Fruit fly (Drosophila melanogaster) whole organism, embryonic: ENCODE results near the gene PGAP1.

Experiments
- Ada2b ChIP-seq: fragments of 200-800 bp; sonication (Bioruptor generic); IDR thresholded peaks from 2 replicates; pipeline ENCODE4 v1.3.6; 2022; ENCODE audit warnings: missing biosample characterization, missing genetic modification characterization
- Atf-2 ChIP-seq: fragments of 200-800 bp; sonication (Bioruptor generic); optimal IDR thresholded peaks from 2 replicates; lab custom pipeline; 2016; ENCODE audit warnings: missing biosample characterization, missing genetic modification characterization
- B-H2 ChIP-seq: fragments of 200-800 bp; sonication (Bioruptor generic); optimal IDR thresholded peaks from 2 replicates; lab custom pipeline; 2018; ENCODE audit warnings: missing biosample characterization, mild to moderate bottlenecking, missing genetic modification characterization
- Blimp-1 ChIP-seq: fragments of 200-800 bp; sonication (Bioruptor generic); optimal IDR thresholded peaks from 3 replicates; lab custom pipeline; 2018; ENCODE audit warnings: missing biosample characterization, missing genetic modification characterization, mild to moderate bottlenecking, moderate library complexity, missing genetic modification reagents
- CG10321 ChIP-seq: fragments of 200-800 bp; sonication (Bioruptor generic); IDR thresholded peaks from 2 replicates; pipeline ENCODE4 v1.3.6; 2022; ENCODE audit warnings: missing biosample characterization, missing genetic modification characterization
- CG10366 ChIP-seq: fragments of 200-800 bp; sonication (Bioruptor generic); IDR thresholded peaks from 2 replicates; pipeline ENCODE4 v1.3.6; 2022; ENCODE audit warnings: missing biosample characterization, missing genetic modification characterization
- CG10565 ChIP-seq: fragments of 200-800 bp; sonication (Bioruptor generic); optimal IDR thresholded peaks from 3 replicates; lab custom pipeline; 2016; ENCODE audit warnings: missing biosample characterization, mild to moderate bottlenecking, missing genetic modification characterization
- CG10979 ChIP-seq: fragments of 200-800 bp; sonication (Bioruptor generic); optimal IDR thresholded peaks from 2 replicates; lab custom pipeline; 2018; ENCODE audit warnings: missing biosample characterization, mild to moderate bottlenecking, missing genetic modification characterization, moderate library complexity
- CG11456 ChIP-seq: fragments of 200-800 bp; sonication (Bioruptor generic); IDR thresholded peaks from 3 replicates; pipeline ENCODE4 v1.3.6; 2022; ENCODE audit warnings: missing biosample characterization, missing genetic modification characterization
- CG11504 ChIP-seq: fragments of 200-800 bp; sonication (Bioruptor generic); optimal IDR thresholded peaks from 3 replicates; lab custom pipeline; 2019; ENCODE audit warnings: missing biosample characterization, mild to moderate bottlenecking, missing genetic modification characterization, moderate library complexity
- CG12155 ChIP-seq: fragments of 200-800 bp; sonication (Bioruptor generic); optimal IDR thresholded peaks from 3 replicates; lab custom pipeline; 2016; ENCODE audit warnings: missing biosample characterization, missing genetic modification characterization
- CG15479 ChIP-seq: fragments of 200-800 bp; sonication (Bioruptor generic); optimal IDR thresholded peaks from 3 replicates; lab custom pipeline; 2019; ENCODE audit warnings: missing biosample characterization, mild to moderate bottlenecking, missing genetic modification characterization, moderate library complexity
- CG17802 ChIP-seq: fragments of 200-800 bp; sonication (Bioruptor generic); optimal IDR thresholded peaks from 2 replicates; lab custom pipeline; 2018; ENCODE audit warnings: missing biosample characterization, mild to moderate bottlenecking, missing genetic modification characterization, moderate library complexity
- CG17829 ChIP-seq: fragments of 200-800 bp; optimal IDR thresholded peaks from 2 replicates; lab custom pipeline; 2019; ENCODE audit warnings: missing biosample characterization, mild to moderate bottlenecking, missing genetic modification characterization, moderate library complexity
- CG1792 ChIP-seq: fragments of 200-800 bp; sonication (Bioruptor generic); optimal IDR thresholded peaks from 2 replicates; lab custom pipeline; 2016; ENCODE audit warnings: missing biosample characterization, missing genetic modification characterization
- CG1832 ChIP-seq: fragments of 200-800 bp; sonication (Bioruptor generic); optimal IDR thresholded peaks from 2 replicates; lab custom pipeline; 2017; ENCODE audit warnings: missing biosample characterization, mild to moderate bottlenecking, missing genetic modification characterization, inconsistent platforms
- CG30431 ChIP-seq: fragments of 200-800 bp; sonication (Bioruptor generic); optimal IDR thresholded peaks from 2 replicates; lab custom pipeline; 2017; ENCODE audit warnings: missing biosample characterization, missing genetic modification characterization
- CG43689 ChIP-seq: fragments of 200-800 bp; sonication (Bioruptor generic); IDR thresholded peaks from 2 replicates; pipeline ENCODE4 v1.3.6; 2022; ENCODE audit warnings: missing biosample characterization, missing genetic modification characterization
- CG4730 ChIP-seq: fragments of 200-800 bp; sonication (Bioruptor generic); IDR thresholded peaks from 2 replicates; pipeline ENCODE4 v1.3.6; 2022; ENCODE audit warnings: missing biosample characterization, missing genetic modification characterization
- CG6175 ChIP-seq: fragments of 200-800 bp; sonication (Bioruptor generic); IDR thresholded peaks from 3 replicates; pipeline ENCODE4 v1.3.6; 2022; ENCODE audit warnings: missing biosample characterization, missing genetic modification characterization
- CG7786 ChIP-seq: fragments of 200-800 bp; sonication (Bioruptor generic); optimal IDR thresholded peaks from 2 replicates; lab custom pipeline; 2016; ENCODE audit warnings: missing biosample characterization, missing genetic modification characterization
- CG8290 ChIP-seq, 3 experiments: fragments of 200-800 bp; sonication (Bioruptor generic); optimal IDR thresholded peaks; 2 replicates each; lab custom pipeline; 2016 to 2019; ENCODE audit warnings: missing biosample characterization in 3 of 3, missing genetic modification characterization in 3 of 3, mild to moderate bottlenecking in 2 of 3, moderate library complexity in 1 of 3
- CG9609 ChIP-seq: fragments of 200-800 bp; sonication (Bioruptor generic); optimal IDR thresholded peaks from 3 replicates; lab custom pipeline; 2016; ENCODE audit warnings: missing biosample characterization, missing genetic modification characterization
- Chrac-16 ChIP-seq: fragments of 200-800 bp; sonication (Bioruptor generic); optimal IDR thresholded peaks from 3 replicates; lab custom pipeline; 2016; ENCODE audit warnings: missing biosample characterization, missing genetic modification characterization
- Dp ChIP-seq: fragments of 200-800 bp; sonication (Bioruptor generic); optimal IDR thresholded peaks from 2 replicates; lab custom pipeline; 2018; ENCODE audit warnings: missing biosample characterization, mild to moderate bottlenecking, missing genetic modification characterization, moderate library complexity
- Dref ChIP-seq: fragments of 200-800 bp; sonication (Bioruptor generic); IDR thresholded peaks from 2 replicates; pipeline ENCODE4 v1.3.6; 2022; ENCODE audit warnings: missing biosample characterization, missing genetic modification characterization
- Gsc ChIP-seq: fragments of 200-800 bp; sonication (Bioruptor generic); IDR thresholded peaks from 2 replicates; pipeline ENCODE4 v1.3.6; 2022; ENCODE audit warnings: missing biosample characterization, missing genetic modification characterization
- HLH3B ChIP-seq: fragments of 200-800 bp; sonication (Bioruptor generic); IDR thresholded peaks from 2 replicates; pipeline ENCODE4 v1.3.6; 2022; ENCODE audit warnings: missing biosample characterization, missing genetic modification characterization
- Hsf ChIP-seq: fragments of 200-800 bp; sonication (Bioruptor generic); optimal IDR thresholded peaks from 3 replicates; lab custom pipeline; 2016; ENCODE audit warnings: missing biosample characterization, missing genetic modification characterization
- Jarid2 ChIP-seq: fragments of 200-800 bp; sonication (Bioruptor generic); optimal IDR thresholded peaks from 3 replicates; lab custom pipeline; 2017; ENCODE audit warnings: mild to moderate bottlenecking, missing biosample characterization, missing genetic modification reagents, missing genetic modification characterization
- Kr ChIP-seq: fragments of 200-800 bp; sonication (Bioruptor generic); optimal IDR thresholded peaks from 2 replicates; lab custom pipeline; 2017; ENCODE audit warnings: missing biosample characterization, mild to moderate bottlenecking, missing genetic modification characterization
- Mad ChIP-seq: fragments of 200-800 bp; sonication (Bioruptor generic); optimal IDR thresholded peaks from 2 replicates; lab custom pipeline; 2016; ENCODE audit warnings: missing biosample characterization, missing genetic modification characterization
- TFAM ChIP-seq: fragments of 200-800 bp; sonication (Bioruptor generic); optimal IDR thresholded peaks from 2 replicates; lab custom pipeline; 2017; ENCODE audit warnings: missing biosample characterization, missing genetic modification characterization, inconsistent platforms
- al ChIP-seq: fragments of 200-800 bp; sonication (Bioruptor generic); IDR thresholded peaks from 2 replicates; pipeline ENCODE4 v1.3.6; 2022; ENCODE audit warnings: missing biosample characterization, missing genetic modification characterization
- bigmax ChIP-seq: fragments of 200-800 bp; sonication (Bioruptor generic); optimal IDR thresholded peaks from 2 replicates; lab custom pipeline; 2018; ENCODE audit warnings: missing biosample characterization, mild to moderate bottlenecking, missing genetic modification characterization
- btn ChIP-seq: fragments of 200-800 bp; sonication (Bioruptor generic); optimal IDR thresholded peaks from 2 replicates; lab custom pipeline; 2016; ENCODE audit warnings: missing biosample characterization, missing genetic modification characterization
- cas ChIP-seq: fragments of 200-800 bp; sonication (Bioruptor generic); IDR thresholded peaks from 2 replicates; pipeline ENCODE4 v1.3.6; 2022; ENCODE audit warnings: missing biosample characterization, missing genetic modification characterization
- gsb-n ChIP-seq: fragments of 200-800 bp; sonication (Bioruptor generic); optimal IDR thresholded peaks from 3 replicates; lab custom pipeline; 2018; ENCODE audit warnings: missing biosample characterization, mild to moderate bottlenecking, missing genetic modification characterization
- inv ChIP-seq: fragments of 200-800 bp; sonication (Bioruptor generic); IDR thresholded peaks from 2 replicates; pipeline ENCODE4 v1.3.6; 2022; ENCODE audit warnings: missing biosample characterization, missing genetic modification characterization; ENCODE audit not compliant: partially characterized antibody
- jumu ChIP-seq: fragments of 200-800 bp; sonication (Bioruptor generic); optimal IDR thresholded peaks from 3 replicates; lab custom pipeline; 2016; ENCODE audit warnings: missing biosample characterization, missing genetic modification characterization
- lab ChIP-seq: fragments of 200-800 bp; sonication (Bioruptor generic); optimal IDR thresholded peaks from 3 replicates; lab custom pipeline; 2017; ENCODE audit warnings: missing biosample characterization, missing genetic modification characterization, mild to moderate bottlenecking, moderate library complexity, missing genetic modification reagents
- lbe ChIP-seq: fragments of 200-800 bp; sonication (Bioruptor generic); optimal IDR thresholded peaks from 2 replicates; lab custom pipeline; 2016; ENCODE audit warnings: missing biosample characterization, mild to moderate bottlenecking, missing genetic modification characterization
- lilli ChIP-seq: fragments of 200-800 bp; sonication (Bioruptor generic); optimal IDR thresholded peaks from 3 replicates; lab custom pipeline; 2016; ENCODE audit warnings: missing biosample characterization, missing genetic modification characterization
- lmd ChIP-seq: fragments of 200-800 bp; sonication (Bioruptor generic); IDR thresholded peaks from 2 replicates; pipeline ENCODE4 v1.3.6; 2022; ENCODE audit warnings: missing biosample characterization, missing genetic modification characterization
- maf-S ChIP-seq: fragments of 200-800 bp; sonication (Bioruptor generic); optimal IDR thresholded peaks from 2 replicates; lab custom pipeline; 2016; ENCODE audit warnings: missing biosample characterization, missing genetic modification characterization
- nerfin-1 ChIP-seq: fragments of 200-800 bp; sonication (Bioruptor generic); optimal IDR thresholded peaks from 3 replicates; lab custom pipeline; 2019; ENCODE audit warnings: missing biosample characterization, mild to moderate bottlenecking, missing genetic modification characterization, moderate library complexity
- psq ChIP-seq: fragments of 200-800 bp; sonication (Bioruptor generic); optimal IDR thresholded peaks from 2 replicates; lab custom pipeline; 2017; ENCODE audit warnings: missing biosample characterization, missing genetic modification characterization
- pum ChIP-seq: fragments of 200-800 bp; sonication (Bioruptor generic); optimal IDR thresholded peaks from 2 replicates; lab custom pipeline; 2016; ENCODE audit warnings: missing biosample characterization, missing genetic modification characterization
- seq ChIP-seq: fragments of 200-800 bp; sonication (Bioruptor generic); IDR thresholded peaks from 2 replicates; pipeline ENCODE4 v1.3.6; 2022; ENCODE audit warnings: missing biosample characterization, missing genetic modification characterization
- wek ChIP-seq: fragments of 200-800 bp; sonication (Bioruptor generic); optimal IDR thresholded peaks from 3 replicates; lab custom pipeline; 2018; ENCODE audit warnings: missing biosample characterization, mild to moderate bottlenecking, missing genetic modification characterization, moderate library complexity
- zf30C ChIP-seq: fragments of 200-800 bp; sonication (Bioruptor generic); optimal IDR thresholded peaks from 3 replicates; lab custom pipeline; 2018; ENCODE audit warnings: missing biosample characterization, mild to moderate bottlenecking, missing genetic modification characterization

The PGAP1 gene

DNA sequence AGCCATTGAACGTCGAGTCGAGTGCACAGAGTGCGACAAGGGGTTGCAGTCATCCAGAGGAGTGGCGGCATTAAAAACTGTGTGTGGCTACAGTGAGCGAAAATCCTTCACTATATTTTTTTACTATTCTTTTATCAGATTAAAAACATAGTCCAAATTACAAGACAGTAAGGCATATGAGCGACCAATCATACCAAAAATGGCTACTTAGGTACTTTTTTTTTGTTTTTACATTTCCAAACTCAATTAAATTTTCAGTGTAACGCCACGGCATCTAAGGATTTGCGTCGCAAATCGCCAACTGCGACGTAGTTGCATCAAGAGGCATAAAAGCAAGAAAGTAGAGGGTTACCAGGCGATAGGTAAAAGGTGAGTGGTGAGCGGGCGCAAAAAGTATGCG, 50.2 kb downstream of the PGAP1 start (continued):
- TF ChIP-seq CG4730 (GFP tag; lab: Robert Waterston, UW), result no peak
- TF ChIP-seq CG12155 (GFP tag; lab: Kevin White, UChicago), result no peak
- TF ChIP-seq Hsf (GFP tag; lab: Kevin White, UChicago), result peak; percentile 21
- TF ChIP-seq Atf-2 (GFP tag; lab: Kevin White, UChicago), result no peak
- TF ChIP-seq Dref (GFP tag; lab: Robert Waterston, UW), result no peak
- TF ChIP-seq TFAM, result no peak
- TF ChIP-seq zf30C, result peak; percentile 76
- peak; percentile 24 for TF ChIP-seq lilli (GFP tag; lab: Kevin White, UChicago)
- no peak for TF ChIP-seq lbe (GFP tag; lab: Kevin White, UChicago)
- peak; percentile 38; the same call in 1 of the 2 replicates for TF ChIP-seq HLH3B (GFP tag; lab: Robert Waterston, UW)
- TF ChIP-seq lmd (GFP tag; lab: Robert Waterston, UW), result peak; percentile 55
- TF ChIP-seq CG8290 (GFP tag; optimal IDR thresholded peaks at IDR 0.05; lab: Kevin White, UChicago), result no peak
- TF ChIP-seq CG8290 (tag; optimal IDR thresholded peaks at IDR 0.05; lab: Kevin White, UChicago), result no peak
- peak; percentile 53 for TF ChIP-seq CG7786 (GFP tag; lab: Kevin White, UChicago)
- peak; percentile 8 for TF ChIP-seq btn
- no peak for TF ChIP-seq CG6175
- no peak for TF ChIP-seq CG43689 (GFP tag; lab: Robert Waterston, UW)
- peak; percentile 59 for TF ChIP-seq Blimp-1 (GFP tag; lab: Kevin White, UChicago)
- TF ChIP-seq cas (GFP tag; lab: Robert Waterston, UW), result no peak
- 0 out of 2 replicates have a peak, but pooled peaks have one; percentile 23 for TF ChIP-seq Gsc (GFP tag; lab: Robert Waterston, UW)
- TF ChIP-seq bigmax, result no peak
- TF ChIP-seq CG1792 (GFP tag; lab: Kevin White, UChicago), result no peak
- no peak for TF ChIP-seq inv (GFP tag; lab: Robert Waterston, UW)
- no peak for TF ChIP-seq Jarid2 (GFP tag; lab: Kevin White, UChicago)
- peak; percentile 48 for TF ChIP-seq pum (GFP tag; lab: Kevin White, UChicago)
- peak; percentile 24 for TF ChIP-seq jumu (GFP tag; lab: Kevin White, UChicago)
- TF ChIP-seq wek, result no peak
- peak; percentile 52 for TF ChIP-seq lab (GFP tag; lab: Kevin White, UChicago)
- TF ChIP-seq al (GFP tag; lab: Robert Waterston, UW), result no peak
- no peak for TF ChIP-seq maf-S (GFP tag; lab: Kevin White, UChicago)
- TF ChIP-seq B-H2 (GFP tag; lab: Kevin White, UChicago), result no peak
- TF ChIP-seq CG17829 (tag; lab: Kevin White, UChicago), result peak; percentile 2
- TF ChIP-seq psq, result no peak
- TF ChIP-seq Ada2b (GFP tag; lab: Robert Waterston, UW), result peak; percentile 44; the same call in 1 of the 2 replicates
- TF ChIP-seq seq (GFP tag; lab: Robert Waterston, UW), result no peak
- TF ChIP-seq Kr (GFP tag; lab: Kevin White, UChicago), result no peak
- TF ChIP-seq Chrac-16 (GFP tag; lab: Kevin White, UChicago), result peak; percentile 46
- TF ChIP-seq CG11504 (tag; lab: Kevin White, UChicago), result peak; percentile 62
- TF ChIP-seq CG10565 (GFP tag; lab: Kevin White, UChicago), result no peak
- no peak for TF ChIP-seq CG15479 (GFP tag; lab: Kevin White, UChicago)
- TF ChIP-seq CG1832 (GFP tag; lab: Kevin White, UChicago), result no peak
- TF ChIP-seq CG17802 (tag; lab: Kevin White, UChicago), result peak; percentile 13
- TF ChIP-seq CG9609, result peak; percentile 10
- TF ChIP-seq Mad, result no peak
- TF ChIP-seq CG11456 (GFP tag; lab: Robert Waterston, UW), result no peak
- peak; percentile 52 for TF ChIP-seq CG10366 (GFP tag; lab: Robert Waterston, UW)
- TF ChIP-seq nerfin-1 (tag; lab: Kevin White, UChicago), result peak; percentile 45
- peak; percentile 72 for TF ChIP-seq gsb-n (tag; lab: Kevin White, UChicago)
- no peak for TF ChIP-seq Dp (GFP tag; lab: Kevin White, UChicago)
- TF ChIP-seq CG10979, result peak; percentile 73
- peak; percentile 40 for TF ChIP-seq CG30431 (GFP tag; lab: Kevin White, UChicago)
- TF ChIP-seq CG10321 (GFP tag; lab: Robert Waterston, UW), result 0 out of 2 replicates have a peak, but pooled peaks have one; percentile 18
